Fruit fly (Drosophila melanogaster): ENCODE measurements around the gene CG33303.
A peak's percentile ranks its signal among the peaks of the same experiment; 100 is the strongest.

The CG33303 gene

dm6 chr2L:10413251-10414127, 37.9 kb upstream of the CG33303 start, which contains the start of the genes CG5355 and Klp31E (continued):
- TF ChIP-seq ATbp (GFP tag; optimal IDR thresholded peaks at IDR 0.05), result no peak
- peak; percentile 71 for TF ChIP-seq Usf (GFP tag; optimal IDR thresholded peaks at IDR 0.05)
- peak in 1 of 2 experiments; percentile 58 for TF ChIP-seq bsh (GFP tag; optimal IDR thresholded peaks at IDR 0.05)
- peak; percentile 81 for TF ChIP-seq CG13775 (GFP tag; optimal IDR thresholded peaks at IDR 0.05)
- TF ChIP-seq Sox102F (GFP tag; optimal IDR thresholded peaks at IDR 0.05), result no peak
- TF ChIP-seq br (optimal IDR thresholded peaks at IDR 0.05), result no peak
- peak; percentile 42; the same call in 1 of the 2 replicates for TF ChIP-seq ato (GFP tag; IDR thresholded peaks at IDR 0.05; ENCODE audit: partially characterized antibody)
- no peak for TF ChIP-seq Deaf1 (tag; optimal IDR thresholded peaks at IDR 0.05)
- no peak for TF ChIP-seq CkIIα-i1 (GFP tag; IDR thresholded peaks at IDR 0.05)
- TF ChIP-seq cg (GFP tag; optimal IDR thresholded peaks at IDR 0.05), result no peak
- peak; percentile 65 for TF ChIP-seq HLH4C (GFP tag; IDR thresholded peaks at IDR 0.05; ENCODE audit: partially characterized antibody)
- TF ChIP-seq CG1603 (tag; optimal IDR thresholded peaks at IDR 0.05), result peak; percentile 78
- TF ChIP-seq slou (GFP tag; optimal IDR thresholded peaks at IDR 0.05), result peak; percentile 12
- TF ChIP-seq kni (GFP tag; optimal IDR thresholded peaks at IDR 0.05), result no peak
- peak; percentile 53 for TF ChIP-seq MESR4 (GFP tag; optimal IDR thresholded peaks at IDR 0.05)
- no peak for TF ChIP-seq pros (GFP tag; optimal IDR thresholded peaks at IDR 0.05)
- TF ChIP-seq CG12744 (GFP tag; optimal IDR thresholded peaks at IDR 0.05), result no peak
- no peak for TF ChIP-seq CG18011 (GFP tag; optimal IDR thresholded peaks at IDR 0.05)
- peak; percentile 54 for TF ChIP-seq HHEX (GFP tag; optimal IDR thresholded peaks at IDR 0.05)
- TF ChIP-seq CG3065 (GFP tag; optimal IDR thresholded peaks at IDR 0.05), result no peak
- TF ChIP-seq CG3838 (GFP tag; optimal IDR thresholded peaks at IDR 0.05), result no peak
- peak; percentile 56 for TF ChIP-seq BtbVII (GFP tag; optimal IDR thresholded peaks at IDR 0.05)
- TF ChIP-seq Sin3A (optimal IDR thresholded peaks at IDR 0.05), result no peak
- TF ChIP-seq tna (GFP tag; IDR thresholded peaks at IDR 0.05; ENCODE audit: partially characterized antibody), result no peak
- peak; percentile 95 for TF ChIP-seq CG17361 (GFP tag; IDR thresholded peaks at IDR 0.05)
- TF ChIP-seq psq (GFP tag; optimal IDR thresholded peaks at IDR 0.05), result no peak
- TF ChIP-seq Eip74EF (GFP tag; optimal IDR thresholded peaks at IDR 0.05), result no peak
- TF ChIP-seq CG14050 (GFP tag; IDR thresholded peaks at IDR 0.05), result no peak
- TF ChIP-seq Nf-YB (GFP tag; optimal IDR thresholded peaks at IDR 0.05), result peak; percentile 50
- TF ChIP-seq Fer1 (GFP tag; optimal IDR thresholded peaks at IDR 0.05), result peak; percentile 34
- no peak for TF ChIP-seq Hr39 (optimal IDR thresholded peaks at IDR 0.05)
- TF ChIP-seq CG12236 (GFP tag; optimal IDR thresholded peaks at IDR 0.05), result no peak
- TF ChIP-seq CG32772 (GFP tag; IDR thresholded peaks at IDR 0.05), result 0 out of 2 replicates have a peak, but pooled peaks have one; percentile 4
- TF ChIP-seq CG7372 (GFP tag; IDR thresholded peaks at IDR 0.05), result no peak
- TF ChIP-seq Pdp1 (GFP tag; optimal IDR thresholded peaks at IDR 0.05), result peak in 1 of 2 experiments; percentile 62
- TF ChIP-seq CG3163 (GFP tag; optimal IDR thresholded peaks at IDR 0.05), result peak; percentile 31
- TF ChIP-seq CG7745 (tag; optimal IDR thresholded peaks at IDR 0.05), result no peak
- TF ChIP-seq CG7839 (tag; optimal IDR thresholded peaks at IDR 0.05), result peak; percentile 74
- no peak for TF ChIP-seq fu2 (GFP tag; optimal IDR thresholded peaks at IDR 0.05)
- no peak for TF ChIP-seq CG3726 (GFP tag; IDR thresholded peaks at IDR 0.05)
- TF ChIP-seq CG10209 (GFP tag; optimal IDR thresholded peaks at IDR 0.05), result peak; percentile 71
- 0 out of 2 replicates have a peak, but pooled peaks have one; percentile 8 for TF ChIP-seq seq (GFP tag; IDR thresholded peaks at IDR 0.05)
- TF ChIP-seq CG31224 (GFP tag; IDR thresholded peaks at IDR 0.05), result peak; percentile 59
- peak; percentile 51 for TF ChIP-seq Atf3 (GFP tag; optimal IDR thresholded peaks at IDR 0.05)
- peak; percentile 31 for TF ChIP-seq nerfin-1 (tag; optimal IDR thresholded peaks at IDR 0.05)
- peak; percentile 57 for TF ChIP-seq jumu (GFP tag; optimal IDR thresholded peaks at IDR 0.05)
- 0 out of 3 replicates have a peak, but pooled peaks have one; percentile 26 for TF ChIP-seq Aef1 (GFP tag; IDR thresholded peaks at IDR 0.05)
- no peak for TF ChIP-seq prd (optimal IDR thresholded peaks at IDR 0.05)
- peak; percentile 73 for TF ChIP-seq prd (GFP tag; IDR thresholded peaks at IDR 0.05)

Data from whole organism, embryonic.